Worm (Caenorhabditis elegans) whole organism, L4/young adult: ENCODE results near the gene ZK470.4.

Experiments
- dao-5 ChIP-seq: sonication (generic microtip); optimal IDR thresholded peaks from 2 replicates; lab custom pipeline; 2016; ENCODE audit warnings: missing genotype, missing genetic modification characterization, moderate library complexity, missing compliant biosample characterization
- him-1 ChIP-seq: sonication (generic microtip); optimal IDR thresholded peaks from 2 replicates; lab custom pipeline; 2016; ENCODE audit warnings: missing genotype, missing genetic modification reagents, missing genetic modification characterization, missing compliant biosample characterization

ce11 chrX:4101213-4101612, 38.4 kb downstream of the ZK470.4 start:
- TF ChIP-seq dao-5 (tag; lab: Kevin White, UChicago): no peak
- TF ChIP-seq him-1 (tag; lab: Kevin White, UChicago): no peak
